Fruit fly (Drosophila melanogaster): ENCODE measurements around the gene Vps33B.

Vps33B gene

DNA sequence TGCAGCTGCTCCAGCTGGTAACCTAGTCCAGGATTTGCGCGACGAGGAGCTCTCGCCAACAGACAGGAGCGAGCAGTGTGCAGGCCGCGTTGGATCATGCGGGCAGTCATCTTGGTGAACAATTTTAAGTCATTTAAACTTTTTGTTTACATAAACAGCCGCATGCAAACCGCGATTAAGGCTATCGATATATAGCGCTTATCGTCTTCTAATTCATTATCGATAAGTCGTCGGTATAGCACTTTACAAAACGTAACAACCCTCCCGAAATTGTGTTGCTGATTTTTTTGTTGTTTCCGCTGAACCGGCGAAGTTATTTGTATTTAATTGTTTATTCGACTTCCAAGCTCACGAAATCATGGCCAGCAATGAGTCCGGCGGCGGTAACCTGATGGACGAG lies 3.5 kb downstream of the Vps33B start, which contains the start of the genes CG4553 and MED28 (continued):
- peak; percentile 80 for TF ChIP-seq Scr (GFP tag; IDR thresholded peaks at IDR 0.05; ENCODE audit: partially characterized antibody)
- 0 out of 2 replicates have a peak, but pooled peaks have one; percentile 28 for TF ChIP-seq vvl (GFP tag; IDR thresholded peaks at IDR 0.05)
- peak; percentile 84 for TF ChIP-seq CG6791 (GFP tag; IDR thresholded peaks at IDR 0.05; ENCODE audit: partially characterized antibody)
- no peak for TF ChIP-seq chif (GFP tag; optimal IDR thresholded peaks at IDR 0.05)
- no peak for TF ChIP-seq CG10462 (GFP tag; optimal IDR thresholded peaks at IDR 0.05)
- no peak for TF ChIP-seq dmrt99B (tag; optimal IDR thresholded peaks at IDR 0.05)
- TF ChIP-seq D19B (GFP tag; optimal IDR thresholded peaks at IDR 0.05): no peak
- peak; percentile 86 for TF ChIP-seq unc-4 (GFP tag; IDR thresholded peaks at IDR 0.05; ENCODE audit: partially characterized antibody)
- TF ChIP-seq sna (GFP tag; IDR thresholded peaks at IDR 0.05; ENCODE audit: partially characterized antibody): peak; percentile 87
- no peak for TF ChIP-seq Oaz (GFP tag; IDR thresholded peaks at IDR 0.05)
- TF ChIP-seq vfl (GFP tag; optimal IDR thresholded peaks at IDR 0.05): no peak
- TF ChIP-seq ato (GFP tag; IDR thresholded peaks at IDR 0.05; ENCODE audit: partially characterized antibody): peak; percentile 88
- TF ChIP-seq Six4 (GFP tag; optimal IDR thresholded peaks at IDR 0.05): no peak
- no peak for TF ChIP-seq CG1603 (tag; optimal IDR thresholded peaks at IDR 0.05)
- peak; percentile 78 for TF ChIP-seq tna (GFP tag; IDR thresholded peaks at IDR 0.05; ENCODE audit: partially characterized antibody)
- TF ChIP-seq CG2120 (GFP tag; optimal IDR thresholded peaks at IDR 0.05): no peak
- TF ChIP-seq Dll (GFP tag; IDR thresholded peaks at IDR 0.05; ENCODE audit: partially characterized antibody): peak; percentile 90
- TF ChIP-seq CG31365 (tag; optimal IDR thresholded peaks at IDR 0.05): no peak
- peak; percentile 64; the same call in 1 of the 2 replicates for TF ChIP-seq CG42726 (GFP tag; IDR thresholded peaks at IDR 0.05; ENCODE audit: partially characterized antibody)
- TF ChIP-seq Taf1 (GFP tag; IDR thresholded peaks at IDR 0.05): no peak
- no peak for TF ChIP-seq croc (GFP tag; conservative IDR thresholded peaks at IDR 0.05)
- TF ChIP-seq so (GFP tag; IDR thresholded peaks at IDR 0.05): no peak
- TF ChIP-seq CG6689 (GFP tag; IDR thresholded peaks at IDR 0.05): no peak
- TF ChIP-seq CG17612 (GFP tag; IDR thresholded peaks at IDR 0.05): no peak
- peak; percentile 55 for TF ChIP-seq CG2129 (GFP tag; IDR thresholded peaks at IDR 0.05; ENCODE audit: partially characterized antibody)
- no peak for TF ChIP-seq CG32532 (GFP tag; IDR thresholded peaks at IDR 0.05)
- TF ChIP-seq dpn (GFP tag; optimal IDR thresholded peaks at IDR 0.05): no peak
- TF ChIP-seq CG8388 (GFP tag; optimal IDR thresholded peaks at IDR 0.05): no peak
- peak; percentile 60 for TF ChIP-seq Ets97D (GFP tag; optimal IDR thresholded peaks at IDR 0.05)
- no peak for TF ChIP-seq CG6854 (GFP tag; optimal IDR thresholded peaks at IDR 0.05)
- TF ChIP-seq inv (GFP tag; IDR thresholded peaks at IDR 0.05; ENCODE audit: partially characterized antibody): peak; percentile 62
- peak; percentile 4 for TF ChIP-seq CG14710 (tag; optimal IDR thresholded peaks at IDR 0.05)
- peak; percentile 66; the same call in 2 of the 3 replicates for TF ChIP-seq hb (GFP tag; IDR thresholded peaks at IDR 0.05; ENCODE audit: partially characterized antibody)
- TF ChIP-seq CG8359 (GFP tag; optimal IDR thresholded peaks at IDR 0.05; ENCODE audit: borderline replicate concordance): no peak
- no peak for TF ChIP-seq CG7556 (GFP tag; optimal IDR thresholded peaks at IDR 0.05)
- no peak for TF ChIP-seq CG7357 (GFP tag; IDR thresholded peaks at IDR 0.05)
- 0 out of 2 replicates have a peak, but pooled peaks have one; percentile 8 for TF ChIP-seq Rfx (GFP tag; IDR thresholded peaks at IDR 0.05)
- TF ChIP-seq Hsf (GFP tag; optimal IDR thresholded peaks at IDR 0.05): no peak
- TF ChIP-seq CG4617 (GFP tag; optimal IDR thresholded peaks at IDR 0.05; ENCODE audit: borderline replicate concordance): peak; percentile 26
- no peak for TF ChIP-seq insv (GFP tag; optimal IDR thresholded peaks at IDR 0.05)
- no peak for TF ChIP-seq HHEX (GFP tag; optimal IDR thresholded peaks at IDR 0.05)
- no peak for TF ChIP-seq salm (tag; optimal IDR thresholded peaks at IDR 0.05)
- TF ChIP-seq sens-2 (GFP tag; IDR thresholded peaks at IDR 0.05): no peak
- no peak for TF ChIP-seq ac (GFP tag; optimal IDR thresholded peaks at IDR 0.05)
- TF ChIP-seq CG13775 (GFP tag; optimal IDR thresholded peaks at IDR 0.05): no peak
- no peak for TF ChIP-seq ro (GFP tag; IDR thresholded peaks at IDR 0.05)
- no peak for TF ChIP-seq caup (GFP tag; optimal IDR thresholded peaks at IDR 0.05; ENCODE audit: severe bottlenecking)
- no peak for TF ChIP-seq ap (GFP tag; IDR thresholded peaks at IDR 0.05)
- peak; percentile 5 for TF ChIP-seq nmo (GFP tag; optimal IDR thresholded peaks at IDR 0.05)
- TF ChIP-seq CG4820 (GFP tag; optimal IDR thresholded peaks at IDR 0.05): no peak
